Worm (Caenorhabditis elegans) whole organism, late embryonic: ENCODE measurements around the gene glb-11.

Experiments
- K09A11.1 ChIP-seq: sonication (generic microtip); optimal IDR thresholded peaks from 2 replicates; lab custom pipeline; 2017; ENCODE audit warnings: antibody characterized with exemption, mild to moderate bottlenecking, missing genetic modification characterization, missing compliant biosample characterization; ENCODE audit not compliant: insufficient read depth
- Y22D7AL.16 ChIP-seq: sonication (generic microtip); optimal IDR thresholded peaks from 2 replicates; lab custom pipeline; 2016; ENCODE audit warnings: missing genetic modification characterization, missing compliant biosample characterization
- ceh-14 ChIP-seq: sonication (generic microtip); optimal IDR thresholded peaks from 2 replicates; lab custom pipeline; 2016; ENCODE audit warnings: missing genotype, missing genetic modification characterization, missing compliant biosample characterization
- ceh-18 ChIP-seq: sonication (generic microtip); optimal IDR thresholded peaks from 2 replicates; lab custom pipeline; 2016; ENCODE audit warnings: missing genetic modification characterization, missing compliant biosample characterization
- ceh-31 ChIP-seq: sonication (generic microtip); optimal IDR thresholded peaks from 2 replicates; lab custom pipeline; 2016; ENCODE audit warnings: missing genetic modification characterization, missing compliant biosample characterization
- ceh-48 ChIP-seq: sonication (generic microtip); optimal IDR thresholded peaks from 2 replicates; lab custom pipeline; 2016; ENCODE audit warnings: missing genetic modification characterization, inconsistent platforms, missing compliant biosample characterization
- elt-2 ChIP-seq: sonication (generic microtip); optimal IDR thresholded peaks from 2 replicates; lab custom pipeline; 2016; ENCODE audit warnings: missing genetic modification reagents, missing genetic modification characterization, missing compliant biosample characterization
- fkh-6 ChIP-seq: sonication (generic microtip); optimal IDR thresholded peaks from 2 replicates; lab custom pipeline; 2016; ENCODE audit warnings: missing genetic modification characterization, missing compliant biosample characterization
- gmeb-2 ChIP-seq: sonication (generic microtip); optimal IDR thresholded peaks from 2 replicates; lab custom pipeline; 2016; ENCODE audit warnings: missing genetic modification characterization, inconsistent platforms, missing compliant biosample characterization
- hlh-30 ChIP-seq: sonication (generic microtip); optimal IDR thresholded peaks from 2 replicates; lab custom pipeline; 2017; ENCODE audit warnings: antibody characterized with exemption, missing genetic modification characterization, missing compliant biosample characterization; ENCODE audit not compliant: insufficient read depth
- nfya-1 ChIP-seq: sonication (generic microtip); optimal IDR thresholded peaks from 2 replicates; lab custom pipeline; 2017; ENCODE audit warnings: missing genetic modification characterization, mild to moderate bottlenecking, missing compliant biosample characterization, antibody characterized with exemption, moderate library complexity
- nhr-232 ChIP-seq: sonication (generic microtip); optimal IDR thresholded peaks from 2 replicates; lab custom pipeline; 2016; ENCODE audit warnings: missing genetic modification characterization, missing compliant biosample characterization
- pax-1 ChIP-seq: fragments of 150-350 bp; optimal IDR thresholded peaks from 2 replicates; lab custom pipeline; 2014; ENCODE audit warnings: missing biosample characterization, missing genetic modification characterization
- rnt-1 ChIP-seq: sonication (generic microtip); optimal IDR thresholded peaks from 2 replicates; lab custom pipeline; 2016; ENCODE audit warnings: missing genetic modification characterization, missing compliant biosample characterization
- tbx-2 ChIP-seq: sonication (generic microtip); optimal IDR thresholded peaks from 2 replicates; lab custom pipeline; 2016; ENCODE audit warnings: missing genetic modification characterization, missing compliant biosample characterization
- unc-55 ChIP-seq: sonication (generic microtip); optimal IDR thresholded peaks from 2 replicates; lab custom pipeline; 2017; ENCODE audit warnings: missing biosample characterization, missing genetic modification reagents, missing genetic modification characterization
- ztf-16 ChIP-seq: sonication (generic microtip); optimal IDR thresholded peaks from 2 replicates; lab custom pipeline; 2017; ENCODE audit warnings: missing genetic modification characterization, missing compliant biosample characterization

glb-11 gene

DNA sequence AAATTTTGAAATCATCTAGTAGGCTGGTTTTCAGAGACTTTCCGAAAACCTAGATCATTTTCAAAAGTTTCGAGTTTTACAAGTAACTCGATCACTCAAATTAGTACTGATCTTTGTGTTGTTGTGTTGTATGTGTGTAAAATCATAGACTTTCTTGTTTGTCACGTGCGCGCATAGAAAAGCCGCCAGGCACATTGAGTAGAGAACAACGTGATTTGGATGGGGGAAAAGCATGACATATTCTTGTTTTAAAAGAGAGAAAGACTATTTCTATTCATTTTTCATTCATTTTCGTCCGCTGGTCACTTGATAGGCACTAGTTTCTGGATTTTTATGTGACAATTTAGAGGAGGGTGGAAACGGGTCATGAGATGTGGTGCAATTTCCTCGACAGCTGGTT, 37.8 kb downstream of the glb-11 start:
- TF ChIP-seq hlh-30 (peak; percentile 50), gmeb-2 (tag; lab: Kevin White, UChicago) (no peak)

DNA sequence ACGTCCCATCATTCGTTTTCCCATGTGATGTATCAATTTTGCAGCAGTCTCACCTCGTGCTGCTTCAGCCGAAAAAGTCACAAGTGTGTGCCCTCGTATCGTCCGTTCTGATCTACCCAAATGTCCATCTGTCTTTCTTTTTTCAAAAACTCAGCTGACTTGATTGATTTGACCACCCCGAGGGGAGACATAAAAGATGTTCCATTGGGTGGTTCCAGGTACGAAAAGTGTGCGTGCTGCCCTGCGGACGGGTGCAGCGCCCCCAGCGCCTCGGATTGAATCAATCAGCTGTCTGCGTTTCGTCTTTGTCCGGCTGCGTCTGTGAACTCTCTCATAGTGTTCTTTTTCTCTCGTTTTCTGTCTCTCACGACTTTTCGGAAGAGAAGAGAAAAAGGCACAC, 38.8 kb downstream of the glb-11 start:
- TF ChIP-seq nhr-232 (tag; lab: Kevin White, UChicago) (no peak), ceh-14 (tag; lab: Kevin White, UChicago) (no peak), tbx-2 (tag; lab: Kevin White, UChicago) (peak; percentile 7), pax-1 (no peak), elt-2 (tag; lab: Kevin White, UChicago) (no peak), ceh-48 (tag; lab: Kevin White, UChicago) (no peak), ceh-31 (tag; lab: Kevin White, UChicago) (peak; percentile 40), nfya-1 (tag; lab: Kevin White, UChicago) (peak; percentile 54), Y22D7AL.16 (tag; lab: Kevin White, UChicago) (no peak), gmeb-2 (tag; lab: Kevin White, UChicago) (no peak), unc-55 (GFP tag; lab: Kevin White, UChicago) (peak; percentile 59), rnt-1 (tag; lab: Kevin White, UChicago) (peak; percentile 24), ztf-16 (tag; lab: Kevin White, UChicago) (no peak), ceh-18 (tag; lab: Kevin White, UChicago) (peak; percentile 30), hlh-30 (peak; percentile 33)
- TF ChIP-seq, all 69 proteins: peak for 7

DNA sequence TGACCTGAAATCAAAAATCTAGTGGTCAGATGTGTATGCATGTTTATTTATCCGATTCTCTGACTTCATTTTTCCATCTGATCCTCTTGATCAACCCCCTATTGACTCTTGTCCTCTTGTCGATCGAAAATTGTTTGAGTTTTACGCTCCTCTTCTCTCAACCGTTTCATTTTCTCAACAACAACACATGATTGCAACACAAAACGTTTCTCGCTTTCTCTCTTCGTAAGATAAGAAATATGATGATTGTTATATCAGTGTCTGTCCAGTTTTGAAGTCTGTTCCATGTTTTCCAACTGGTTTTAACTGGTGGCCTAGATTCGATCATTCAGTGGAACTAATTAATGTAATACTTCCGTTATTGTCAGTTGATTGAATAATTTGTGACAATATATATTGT, 39.9 kb downstream of the glb-11 start:
- TF ChIP-seq fkh-6 (tag; lab: Kevin White, UChicago) (no peak), K09A11.1 (tag; lab: Kevin White, UChicago) (no peak), elt-2 (tag; lab: Kevin White, UChicago) (peak; percentile 3)
